Fruit fly (Drosophila melanogaster) whole organism, wandering third instar larva: ENCODE measurements around the gene CG34124.

Experiments used
- Abd-B ChIP-seq: fragments of >200 bp; optimal IDR thresholded peaks from 2 replicates; lab custom pipeline; 2017; ENCODE audit warnings: missing biosample characterization, missing genetic modification characterization
- CG32264 ChIP-seq: fragments of 200-800 bp; sonication (Bioruptor generic); optimal IDR thresholded peaks from 2 replicates; lab custom pipeline; 2016; ENCODE audit warnings: missing biosample characterization, missing genetic modification characterization
- CG9705 ChIP-seq: fragments of 200-800 bp; sonication (Bioruptor generic); optimal IDR thresholded peaks from 2 replicates; lab custom pipeline; 2018; ENCODE audit warnings: missing biosample characterization, mild to moderate bottlenecking, missing genetic modification characterization
- CrebA ChIP-seq: fragments of 200-800 bp; sonication (Bioruptor generic); optimal IDR thresholded peaks from 2 replicates; lab custom pipeline; 2016; ENCODE audit warnings: missing biosample characterization, mild to moderate bottlenecking, missing genetic modification characterization, borderline replicate concordance
- Dfd ChIP-seq: fragments of >200 bp; optimal IDR thresholded peaks from 2 replicates; lab custom pipeline; 2017; ENCODE audit warnings: missing biosample characterization, missing genetic modification characterization
- Dif ChIP-seq: fragments of 200-275, 200-300 bp; sonication (Bioruptor generic); optimal IDR thresholded peaks from 2 replicates; lab custom pipeline; 2018; ENCODE audit warnings: missing biosample characterization, missing genetic modification characterization; ENCODE audit not compliant: partially characterized antibody
- GATAd ChIP-seq: sonication (Bioruptor generic); optimal IDR thresholded peaks from 2 replicates; lab custom pipeline; 2016; ENCODE audit warnings: missing biosample characterization, missing genetic modification characterization
- HLH106 ChIP-seq: fragments of 200-800 bp; optimal IDR thresholded peaks from 3 replicates; lab custom pipeline; 2019; ENCODE audit warnings: missing biosample characterization, mild to moderate bottlenecking, missing genetic modification characterization, moderate library complexity
- Hnf4 ChIP-seq: fragments of 200-800 bp; sonication (Bioruptor generic); optimal IDR thresholded peaks from 2 replicates; lab custom pipeline; 2016; ENCODE audit warnings: missing biosample characterization, mild to moderate bottlenecking, missing genetic modification characterization
- Hr78 ChIP-seq: fragments of >200 bp; optimal IDR thresholded peaks from 2 replicates; lab custom pipeline; 2017; ENCODE audit warnings: missing biosample characterization, missing genetic modification characterization
- Hr83 ChIP-seq: fragments of 200-300 bp; sonication (Bioruptor generic); optimal IDR thresholded peaks from 2 replicates; lab custom pipeline; 2016; ENCODE audit warnings: missing biosample characterization, mild to moderate bottlenecking, missing genetic modification characterization, moderate library complexity; ENCODE audit not compliant: poor library complexity, severe bottlenecking
- Jra ChIP-seq: sonication (Bioruptor generic); optimal IDR thresholded peaks from 2 replicates; lab custom pipeline; 2016; ENCODE audit warnings: missing biosample characterization, missing genetic modification characterization
- Mio ChIP-seq: sonication (Bioruptor generic); optimal IDR thresholded peaks from 2 replicates; lab custom pipeline; 2016; ENCODE audit warnings: missing biosample characterization, missing genetic modification characterization
- Myc ChIP-seq: fragments of >200 bp; optimal IDR thresholded peaks from 2 replicates; lab custom pipeline; 2017
- N ChIP-seq: fragments of >200 bp; optimal IDR thresholded peaks from 2 replicates; lab custom pipeline; 2018; ENCODE audit warnings: missing biosample characterization, missing external identifiers, missing genetic modification characterization
- OdsH ChIP-seq: fragments of 200-800 bp; sonication (Bioruptor generic); optimal IDR thresholded peaks from 2 replicates; lab custom pipeline; 2016; ENCODE audit warnings: missing biosample characterization, mild to moderate bottlenecking, missing genetic modification characterization
- Rel ChIP-seq, 2 experiments: fragments of 200-800 bp; sonication (Bioruptor generic) in 1 of 2; optimal IDR thresholded peaks; 2 replicates in 1 of 2; 3 replicates in 1 of 2; lab custom pipeline; 2016 to 2019; ENCODE audit warnings: mild to moderate bottlenecking in 2 of 2, missing biosample characterization in 2 of 2, missing genetic modification characterization in 2 of 2, moderate library complexity in 1 of 2
- Sp1 ChIP-seq: fragments of 200-800 bp; sonication (Bioruptor generic); optimal IDR thresholded peaks from 3 replicates; lab custom pipeline; 2019; ENCODE audit warnings: missing biosample characterization, mild to moderate bottlenecking, missing genetic modification characterization, moderate library complexity
- Vsx2 ChIP-seq: fragments of 200-300, 225-300 bp; sonication (Bioruptor generic); optimal IDR thresholded peaks from 2 replicates; lab custom pipeline; 2018; ENCODE audit warnings: missing biosample characterization, missing genetic modification characterization; ENCODE audit not compliant: partially characterized antibody
- br ChIP-seq: fragments of 200-800 bp; sonication (Bioruptor generic); optimal IDR thresholded peaks from 2 replicates; lab custom pipeline; 2016; ENCODE audit warnings: missing biosample characterization, missing genetic modification characterization
- brk ChIP-seq: fragments of 200-800 bp; sonication (Bioruptor generic); optimal IDR thresholded peaks from 2 replicates; lab custom pipeline; 2016; ENCODE audit warnings: missing biosample characterization, mild to moderate bottlenecking, missing genetic modification characterization
- dl ChIP-seq, 2 experiments: fragments of 175-275, 200-275 bp in 1 of 2; fragments of 200-275 bp in 1 of 2; sonication (Bioruptor generic); optimal IDR thresholded peaks; lab custom pipeline; 2018; ENCODE audit warnings: mild to moderate bottlenecking in 2 of 2, missing biosample characterization in 2 of 2, missing genetic modification characterization in 2 of 2, moderate library complexity in 2 of 2; ENCODE audit not compliant: partially characterized antibody in 2 of 2, insufficient read depth in 1 of 2
- dmrt93B ChIP-seq: fragments of 200-800 bp; sonication (Bioruptor generic); optimal IDR thresholded peaks from 2 replicates; lab custom pipeline; 2018; ENCODE audit warnings: missing biosample characterization, mild to moderate bottlenecking, missing genetic modification characterization
- dsf ChIP-seq: sonication (Bioruptor generic); optimal IDR thresholded peaks from 2 replicates; lab custom pipeline; 2016; ENCODE audit warnings: missing biosample characterization, missing genetic modification characterization, borderline replicate concordance
- ey ChIP-seq: fragments of 200-800 bp; sonication (Bioruptor generic); optimal IDR thresholded peaks from 2 replicates; lab custom pipeline; 2016; ENCODE audit warnings: missing biosample characterization, missing genetic modification characterization
- foxo ChIP-seq, 2 experiments: fragments of 200-800 bp; sonication (Bioruptor generic); optimal IDR thresholded peaks; 2 replicates in 1 of 2; 3 replicates in 1 of 2; lab custom pipeline; 2016 to 2017; ENCODE audit warnings: missing biosample characterization in 2 of 2, missing genetic modification characterization in 2 of 2
- fru ChIP-seq: fragments of 200-800 bp; sonication (Bioruptor generic); optimal IDR thresholded peaks from 3 replicates; lab custom pipeline; 2016; ENCODE audit warnings: missing biosample characterization, mild to moderate bottlenecking, missing genetic modification characterization
- h ChIP-seq: fragments of 200-800 bp; sonication (Bioruptor generic); optimal IDR thresholded peaks from 3 replicates; lab custom pipeline; 2016; ENCODE audit warnings: missing biosample characterization, mild to moderate bottlenecking, missing genetic modification characterization
- jim ChIP-seq: fragments of 175-275, 200-325 bp; sonication (Bioruptor generic); optimal IDR thresholded peaks from 2 replicates; lab custom pipeline; 2016; ENCODE audit warnings: missing biosample characterization, mild to moderate bottlenecking, missing genetic modification characterization
- lola ChIP-seq: fragments of >200 bp; optimal IDR thresholded peaks from 2 replicates; lab custom pipeline; 2017; ENCODE audit warnings: missing biosample characterization, missing genetic modification characterization
- pan ChIP-seq: fragments of >200 bp; optimal IDR thresholded peaks from 2 replicates; lab custom pipeline; 2017
- psq ChIP-seq: fragments of 200-800 bp; sonication (Bioruptor generic); optimal IDR thresholded peaks from 3 replicates; lab custom pipeline; 2017; ENCODE audit warnings: missing biosample characterization, mild to moderate bottlenecking, missing genetic modification characterization, moderate library complexity
- rgr ChIP-seq: fragments of 200-800 bp; sonication (Bioruptor generic); optimal IDR thresholded peaks from 3 replicates; lab custom pipeline; 2016; ENCODE audit warnings: missing biosample characterization, mild to moderate bottlenecking, missing genetic modification characterization
- sage ChIP-seq: fragments of 200-800 bp; sonication (Bioruptor generic); optimal IDR thresholded peaks from 2 replicates; lab custom pipeline; 2016; ENCODE audit warnings: missing biosample characterization, mild to moderate bottlenecking, missing genetic modification characterization
- sv ChIP-seq: fragments of 200-800 bp; sonication (Bioruptor generic); optimal IDR thresholded peaks from 3 replicates; lab custom pipeline; 2016; ENCODE audit warnings: missing biosample characterization, missing genetic modification characterization
- tai ChIP-seq: sonication (Bioruptor generic); optimal IDR thresholded peaks from 2 replicates; lab custom pipeline; 2016; ENCODE audit warnings: missing biosample characterization, missing genetic modification characterization
- usp ChIP-seq: fragments of >200 bp; optimal IDR thresholded peaks from 2 replicates; lab custom pipeline; 2017; ENCODE audit warnings: missing biosample characterization, missing genetic modification characterization
- woc ChIP-seq: sonication (Bioruptor generic); optimal IDR thresholded peaks from 2 replicates; lab custom pipeline; 2016; ENCODE audit warnings: missing biosample characterization, mild to moderate bottlenecking, missing genetic modification characterization

CG34124 gene

DNA sequence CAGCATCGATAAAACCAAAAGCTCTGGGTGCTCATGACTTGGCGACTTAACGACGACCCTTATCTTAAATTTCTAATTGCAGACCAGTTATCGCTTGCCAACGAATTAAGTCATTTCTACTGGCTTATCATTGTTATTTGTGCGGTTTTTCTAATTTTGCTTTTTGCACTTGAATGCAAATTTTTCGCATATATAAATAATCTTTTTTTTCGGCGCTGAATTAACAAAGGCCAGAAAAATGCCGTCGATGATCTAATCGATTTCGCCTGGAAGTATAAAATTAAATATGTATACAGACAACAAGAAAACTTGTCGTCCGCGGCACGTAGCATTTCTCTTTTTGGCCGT, 43.3 kb downstream of the CG34124 start:
- TF ChIP-seq usp = no peak
- TF ChIP-seq ey (GFP tag; lab: Kevin White, UChicago) = no peak
- TF ChIP-seq CrebA (GFP tag; lab: Kevin White, UChicago) = no peak
- peak in 1 of 2 experiments; percentile 34 for TF ChIP-seq foxo (GFP tag; optimal IDR thresholded peaks at IDR 0.05; lab: Kevin White, UChicago)
- peak; percentile 40 for TF ChIP-seq brk (GFP tag; lab: Kevin White, UChicago)
- TF ChIP-seq fru = no peak

DNA sequence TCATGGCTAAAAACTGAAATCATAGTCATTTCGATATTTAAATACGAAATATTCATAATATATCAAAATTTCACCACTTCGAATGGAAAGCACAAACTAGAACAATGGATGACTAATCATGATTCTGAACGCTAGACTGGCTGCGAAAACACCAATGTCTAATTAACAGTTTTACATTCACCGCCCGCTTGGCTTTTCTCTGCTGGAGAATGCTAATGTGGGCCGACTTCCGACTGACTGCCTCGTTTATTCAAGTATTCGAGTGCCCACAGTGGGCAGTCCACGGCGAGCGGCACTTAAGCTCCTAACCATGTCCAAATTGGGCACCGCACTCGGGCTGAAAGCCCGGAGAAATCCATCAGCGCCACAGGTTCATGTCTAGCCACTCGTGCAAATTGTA, 43.8 kb downstream of the CG34124 start:
- TF ChIP-seq pan (lab: Kevin White, UChicago) = no peak
- TF ChIP-seq sage (GFP tag; lab: Kevin White, UChicago) = no peak
- TF ChIP-seq dsf (GFP tag; lab: Kevin White, UChicago) = no peak
- no peak for TF ChIP-seq tai (GFP tag; lab: Kevin White, UChicago)
- TF ChIP-seq Vsx2 (GFP tag; lab: Kevin White, UChicago) = no peak
- no peak for TF ChIP-seq Abd-B (GFP tag; lab: Kevin White, UChicago)
- TF ChIP-seq jim = no peak
- TF ChIP-seq N (GFP tag; lab: Kevin White, UChicago) = no peak
- TF ChIP-seq lola (GFP tag; lab: Kevin White, UChicago) = no peak
- TF ChIP-seq dl (GFP tag; optimal IDR thresholded peaks at IDR 0.05; lab: Kevin White, UChicago; ENCODE audit: insufficient read depth in 1 of 2, partially characterized antibody in 2 of 2) = no peak
- no peak for TF ChIP-seq Mio (GFP tag; lab: Kevin White, UChicago)
- TF ChIP-seq brk (GFP tag; lab: Kevin White, UChicago) = no peak
- TF ChIP-seq Jra (GFP tag; lab: Kevin White, UChicago) = no peak
- TF ChIP-seq usp = no peak
- TF ChIP-seq GATAd (GFP tag; lab: Kevin White, UChicago) = no peak
- TF ChIP-seq CrebA (GFP tag; lab: Kevin White, UChicago) = no peak
- no peak for TF ChIP-seq CG9705 (GFP tag; lab: Kevin White, UChicago)
- TF ChIP-seq psq (GFP tag; lab: Kevin White, UChicago) = no peak
- no peak for TF ChIP-seq br (GFP tag; lab: Kevin White, UChicago)
- no peak for TF ChIP-seq OdsH (GFP tag; lab: Kevin White, UChicago)

DNA sequence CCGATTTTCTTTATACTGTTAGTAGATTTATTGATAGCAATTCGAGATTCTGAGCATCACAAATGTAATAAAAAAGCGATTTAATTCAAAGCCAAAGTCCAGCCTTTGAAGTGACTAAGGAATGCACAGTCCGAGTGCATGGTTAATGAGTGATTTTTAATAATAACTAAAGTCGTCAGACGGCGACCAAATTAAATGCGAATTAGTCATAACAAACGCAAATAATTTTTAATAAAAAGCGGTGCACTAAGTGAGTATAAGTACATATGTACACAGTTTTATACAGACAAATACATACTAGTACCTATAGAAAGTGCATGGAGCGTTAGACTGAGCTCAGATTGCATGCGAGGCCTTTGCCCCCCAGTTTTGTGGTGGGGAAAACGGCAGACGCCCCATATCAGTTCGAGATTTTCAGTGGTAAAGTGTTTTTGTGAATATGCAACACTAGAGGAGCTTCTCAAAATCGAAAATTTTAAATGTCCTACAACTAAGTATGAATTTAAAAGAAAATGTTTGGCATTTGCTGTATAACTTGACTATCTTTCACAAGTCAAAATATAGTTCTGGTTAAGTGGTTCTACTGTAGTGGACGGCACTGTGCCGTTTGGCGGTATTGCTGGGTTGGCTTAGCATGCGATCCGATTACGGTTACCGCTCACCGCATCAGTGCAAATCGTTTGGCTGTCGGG, 44.6 kb downstream of the CG34124 start:
- TF ChIP-seq sage (GFP tag; lab: Kevin White, UChicago) (no peak), lola (GFP tag; lab: Kevin White, UChicago) (no peak), CrebA (GFP tag; lab: Kevin White, UChicago) (no peak), foxo (GFP tag; optimal IDR thresholded peaks at IDR 0.05; lab: Kevin White, UChicago) (peak in 1 of 2 experiments; percentile 75), dsf (GFP tag; lab: Kevin White, UChicago) (no peak), Vsx2 (GFP tag; lab: Kevin White, UChicago) (no peak), dl (GFP tag; optimal IDR thresholded peaks at IDR 0.05; lab: Kevin White, UChicago; ENCODE audit: insufficient read depth in 1 of 2, partially characterized antibody in 2 of 2) (no peak), Mio (GFP tag; lab: Kevin White, UChicago) (no peak), GATAd (GFP tag; lab: Kevin White, UChicago) (no peak), dmrt93B (GFP tag; lab: Kevin White, UChicago) (no peak), Hr83 (no peak), rgr (GFP tag; lab: Kevin White, UChicago) (peak; percentile 73), Rel (GFP tag; optimal IDR thresholded peaks at IDR 0.05; lab: Kevin White, UChicago) (no peak), Rel (tag; optimal IDR thresholded peaks at IDR 0.05; lab: Kevin White, UChicago) (no peak), fru (peak; percentile 72), Sp1 (GFP tag; lab: Kevin White, UChicago) (peak; percentile 46), ey (GFP tag; lab: Kevin White, UChicago) (peak; percentile 78), HLH106 (tag; lab: Kevin White, UChicago) (no peak), pan (lab: Kevin White, UChicago) (no peak), Hr78 (no peak), Hnf4 (peak; percentile 61), Abd-B (GFP tag; lab: Kevin White, UChicago) (no peak), br (GFP tag; lab: Kevin White, UChicago) (peak; percentile 62), woc (GFP tag; lab: Kevin White, UChicago) (peak; percentile 19), h (GFP tag; lab: Kevin White, UChicago) (peak; percentile 78), Dfd (GFP tag; lab: Kevin White, UChicago) (no peak), Jra (GFP tag; lab: Kevin White, UChicago) (peak; percentile 17), N (GFP tag; lab: Kevin White, UChicago) (no peak), tai (GFP tag; lab: Kevin White, UChicago) (peak; percentile 13), usp (no peak), sv (GFP tag; lab: Kevin White, UChicago) (no peak), OdsH (GFP tag; lab: Kevin White, UChicago) (peak; percentile 81), Myc (no peak), CG9705 (GFP tag; lab: Kevin White, UChicago) (no peak), brk (GFP tag; lab: Kevin White, UChicago) (no peak), jim (no peak), psq (GFP tag; lab: Kevin White, UChicago) (peak; percentile 39), CG32264 (GFP tag; lab: Kevin White, UChicago) (peak; percentile 14), Dif (GFP tag; lab: Kevin White, UChicago) (no peak)
- TF ChIP-seq, all 38 proteins: peak for 14
